Fruit fly (Drosophila melanogaster): ENCODE measurements around the gene CG16984.

DNA sequence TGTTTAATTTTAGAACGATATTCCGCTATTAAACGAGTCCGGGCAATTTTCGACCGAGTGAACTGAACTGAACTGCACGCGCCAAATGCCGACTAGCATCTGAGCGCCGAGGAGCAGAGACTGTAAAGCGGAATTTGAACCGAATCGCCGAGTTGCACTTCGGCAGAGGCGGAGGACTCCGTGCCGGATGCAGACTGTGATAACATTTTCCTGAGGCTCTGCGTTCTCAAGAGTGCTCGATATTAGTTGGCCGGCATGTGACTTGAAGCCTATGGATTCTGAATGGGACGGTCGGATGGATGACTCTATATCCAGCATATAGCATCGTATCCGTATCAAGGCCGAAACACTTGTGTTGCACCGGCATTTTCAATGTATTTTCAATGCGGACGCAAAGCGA lies 34.4 kb downstream of the CG16984 start, which contains the start of gene Pxn:
- TF ChIP-seq CTCF (optimal IDR thresholded peaks at IDR 0.05) (no peak), CG8478 (optimal IDR thresholded peaks at IDR 0.05) (no peak)
